Fruit fly (Drosophila melanogaster) whole organism, prepupa: ENCODE results near the gene COX7AL2.

Experiments used
- Blimp-1 ChIP-seq: fragments of 200-800 bp; sonication (Bioruptor generic); optimal IDR thresholded peaks from 3 replicates; lab custom pipeline; 2017; ENCODE audit warnings: missing biosample characterization, missing genetic modification characterization, mild to moderate bottlenecking, moderate library complexity, missing genetic modification reagents
- CG10631 ChIP-seq: fragments of 200-800 bp; sonication (Bioruptor generic); optimal IDR thresholded peaks from 2 replicates; lab custom pipeline; 2016; ENCODE audit warnings: missing biosample characterization, missing genetic modification characterization
- CG10669 ChIP-seq: fragments of 200-800 bp; sonication (Bioruptor generic); optimal IDR thresholded peaks from 3 replicates; lab custom pipeline; 2018; ENCODE audit warnings: missing biosample characterization, mild to moderate bottlenecking, missing genetic modification characterization, moderate library complexity
- CG11294 ChIP-seq: fragments of 200-800 bp; sonication (Bioruptor generic); IDR thresholded peaks from 2 replicates; pipeline ENCODE4 v1.3.6; 2022; ENCODE audit warnings: missing biosample characterization, missing genetic modification characterization
- CG15336 ChIP-seq: fragments of 200-800 bp; sonication (Bioruptor generic); IDR thresholded peaks from 2 replicates; pipeline ENCODE4 v1.3.6; 2022; ENCODE audit warnings: missing biosample characterization, missing genetic modification characterization
- CG16779 ChIP-seq: fragments of 200-800 bp; sonication (Bioruptor generic); optimal IDR thresholded peaks from 3 replicates; lab custom pipeline; 2017; ENCODE audit warnings: missing biosample characterization, mild to moderate bottlenecking, missing genetic modification characterization
- CG3032 ChIP-seq: fragments of 200-800 bp; optimal IDR thresholded peaks from 2 replicates; lab custom pipeline; 2019; ENCODE audit warnings: missing biosample characterization, mild to moderate bottlenecking, missing genetic modification characterization, moderate library complexity
- CG31627 ChIP-seq: fragments of 200-800 bp; sonication (Bioruptor generic); optimal IDR thresholded peaks from 3 replicates; lab custom pipeline; 2016; ENCODE audit warnings: missing biosample characterization, missing genetic modification characterization
- CG32006 ChIP-seq: fragments of 200-800 bp; sonication (Bioruptor generic); optimal IDR thresholded peaks from 3 replicates; lab custom pipeline; 2017; ENCODE audit warnings: missing biosample characterization, mild to moderate bottlenecking, missing genetic modification characterization
- CG34406 ChIP-seq: fragments of 200-800 bp; sonication (Bioruptor generic); optimal IDR thresholded peaks from 3 replicates; lab custom pipeline; 2016; ENCODE audit warnings: missing biosample characterization, missing genetic modification characterization
- CG4318 ChIP-seq: fragments of 200-800 bp; sonication (Bioruptor generic); optimal IDR thresholded peaks from 3 replicates; lab custom pipeline; 2017; ENCODE audit warnings: missing biosample characterization, mild to moderate bottlenecking, missing genetic modification characterization
- CG6163 ChIP-seq: fragments of 200-800 bp; sonication (Bioruptor generic); IDR thresholded peaks from 3 replicates; pipeline ENCODE4 v1.3.6; 2022; ENCODE audit warnings: missing biosample characterization, missing genetic modification characterization
- CG6276 ChIP-seq: fragments of 200-800 bp; sonication (Bioruptor generic); optimal IDR thresholded peaks from 2 replicates; lab custom pipeline; 2017; ENCODE audit warnings: missing biosample characterization, mild to moderate bottlenecking, missing genetic modification characterization
- CG6792 ChIP-seq: fragments of 200-800 bp; sonication (Bioruptor generic); optimal IDR thresholded peaks from 3 replicates; lab custom pipeline; 2016; ENCODE audit warnings: missing biosample characterization, missing genetic modification characterization
- CG6808 ChIP-seq: fragments of 200-800 bp; sonication (Bioruptor generic); optimal IDR thresholded peaks from 3 replicates; lab custom pipeline; 2017; ENCODE audit warnings: missing biosample characterization, missing genetic modification characterization, mild to moderate bottlenecking, moderate library complexity, missing genetic modification reagents
- CG7368 ChIP-seq: fragments of 200-800 bp; sonication (Bioruptor generic); optimal IDR thresholded peaks from 3 replicates; lab custom pipeline; 2016; ENCODE audit warnings: missing biosample characterization, missing genetic modification characterization
- CG8119 ChIP-seq: fragments of 200-800 bp; sonication (Bioruptor generic); IDR thresholded peaks from 3 replicates; pipeline ENCODE4 v1.3.6; 2022; ENCODE audit warnings: missing biosample characterization, missing genetic modification characterization
- CG8319 ChIP-seq: fragments of 200-800 bp; sonication (Bioruptor generic); optimal IDR thresholded peaks from 3 replicates; lab custom pipeline; 2016; ENCODE audit warnings: missing biosample characterization, missing genetic modification characterization
- CG8632 ChIP-seq: fragments of 200-800 bp; sonication (Bioruptor generic); optimal IDR thresholded peaks from 3 replicates; lab custom pipeline; 2016; ENCODE audit warnings: missing biosample characterization, missing genetic modification characterization
- CG9139 ChIP-seq: fragments of 200-800 bp; sonication (Bioruptor generic); optimal IDR thresholded peaks from 3 replicates; lab custom pipeline; 2017; ENCODE audit warnings: missing biosample characterization, mild to moderate bottlenecking, missing genetic modification characterization
- Eip75B ChIP-seq: fragments of 200-800 bp; sonication (Bioruptor generic); optimal IDR thresholded peaks from 3 replicates; lab custom pipeline; 2016; ENCODE audit warnings: missing biosample characterization, missing genetic modification characterization
- Eip78C ChIP-seq: fragments of 200-800 bp; sonication (Bioruptor generic); peaks from one replicate; lab custom pipeline; 2016; ENCODE audit warnings: missing biosample characterization, missing genetic modification characterization
- Ets21C ChIP-seq: fragments of 200-800 bp; sonication (Bioruptor generic); optimal IDR thresholded peaks from 3 replicates; lab custom pipeline; 2016; ENCODE audit warnings: missing biosample characterization, missing genetic modification characterization
- Ets96B ChIP-seq: fragments of 200-800 bp; optimal IDR thresholded peaks from 2 replicates; lab custom pipeline; 2019; ENCODE audit warnings: missing biosample characterization, mild to moderate bottlenecking, missing genetic modification characterization, moderate library complexity
- Hr39 ChIP-seq: fragments of 200-800 bp; sonication (Bioruptor generic); optimal IDR thresholded peaks from 2 replicates; lab custom pipeline; 2016; ENCODE audit warnings: missing biosample characterization, missing genetic modification characterization
- Lpt ChIP-seq: fragments of 200-800 bp; sonication (Bioruptor generic); optimal IDR thresholded peaks from 3 replicates; lab custom pipeline; 2016; ENCODE audit warnings: missing biosample characterization, missing genetic modification characterization
- Met ChIP-seq: fragments of 200-800 bp; sonication (Bioruptor generic); optimal IDR thresholded peaks from 3 replicates; lab custom pipeline; 2016; ENCODE audit warnings: missing biosample characterization, missing genetic modification characterization
- OdsH ChIP-seq: fragments of 200-800 bp; sonication (Bioruptor generic); optimal IDR thresholded peaks from 3 replicates; lab custom pipeline; 2016; ENCODE audit warnings: missing biosample characterization, missing genetic modification characterization
- Smox ChIP-seq: fragments of 200-800 bp; sonication (Bioruptor generic); optimal IDR thresholded peaks from 3 replicates; lab custom pipeline; 2016; ENCODE audit warnings: missing biosample characterization, missing genetic modification characterization
- Sox102F ChIP-seq: fragments of 200-800 bp; sonication (Bioruptor generic); optimal IDR thresholded peaks from 2 replicates; lab custom pipeline; 2016; ENCODE audit warnings: missing biosample characterization, mild to moderate bottlenecking, missing genetic modification characterization
- Sox14 ChIP-seq: fragments of 200-800 bp; sonication (Bioruptor generic); optimal IDR thresholded peaks from 3 replicates; lab custom pipeline; 2016; ENCODE audit warnings: missing biosample characterization, missing genetic modification characterization
- Sox15 ChIP-seq: fragments of 200-800 bp; sonication (Bioruptor generic); optimal IDR thresholded peaks from 3 replicates; lab custom pipeline; 2016; ENCODE audit warnings: missing biosample characterization, missing genetic modification characterization
- achi ChIP-seq: fragments of 200-800 bp; sonication (Bioruptor generic); optimal IDR thresholded peaks from 3 replicates; lab custom pipeline; 2016; ENCODE audit warnings: missing biosample characterization, missing genetic modification characterization
- acj6 ChIP-seq: fragments of 200-800 bp; sonication (Bioruptor generic); optimal IDR thresholded peaks from 3 replicates; lab custom pipeline; 2016; ENCODE audit warnings: missing biosample characterization, missing genetic modification characterization
- dsx ChIP-seq: fragments of 200-800 bp; optimal IDR thresholded peaks from 3 replicates; lab custom pipeline; 2019; ENCODE audit warnings: missing biosample characterization, mild to moderate bottlenecking, missing genetic modification characterization, moderate library complexity; ENCODE audit not compliant: poor library complexity, severe bottlenecking
- eg ChIP-seq: fragments of 200-800 bp; sonication (Bioruptor generic); IDR thresholded peaks from 3 replicates; pipeline ENCODE4 v1.3.6; 2022; ENCODE audit warnings: missing biosample characterization, missing genetic modification characterization
- esn ChIP-seq: fragments of 200-800 bp; sonication (Bioruptor generic); optimal IDR thresholded peaks from 2 replicates; lab custom pipeline; 2016; ENCODE audit warnings: missing biosample characterization, mild to moderate bottlenecking, missing genetic modification characterization, moderate library complexity
- fd59A ChIP-seq: fragments of 200-800 bp; sonication (Bioruptor generic); optimal IDR thresholded peaks from 2 replicates; lab custom pipeline; 2017; ENCODE audit warnings: missing biosample characterization, mild to moderate bottlenecking, missing genetic modification characterization, missing genetic modification reagents
- fkh ChIP-seq: fragments of 200-800 bp; sonication (Bioruptor generic); optimal IDR thresholded peaks from 3 replicates; lab custom pipeline; 2017; ENCODE audit warnings: missing biosample characterization, mild to moderate bottlenecking, missing genetic modification characterization, moderate library complexity
- lz ChIP-seq: fragments of 200-800 bp; sonication (Bioruptor generic); optimal IDR thresholded peaks from 3 replicates; lab custom pipeline; 2016; ENCODE audit warnings: missing biosample characterization, missing genetic modification characterization
- spab ChIP-seq: fragments of 200-800 bp; sonication (Bioruptor generic); optimal IDR thresholded peaks from 2 replicates; lab custom pipeline; 2017; ENCODE audit warnings: missing biosample characterization, mild to moderate bottlenecking, missing genetic modification characterization, missing genetic modification reagents
- ss ChIP-seq, 2 experiments: fragments of 200-800 bp; sonication (Bioruptor generic); optimal IDR thresholded peaks; 2 replicates in 1 of 2; 3 replicates in 1 of 2; lab custom pipeline; 2017 to 2018; ENCODE audit warnings: mild to moderate bottlenecking in 2 of 2, missing biosample characterization in 2 of 2, missing genetic modification characterization in 2 of 2, moderate library complexity in 1 of 2
- svp ChIP-seq: fragments of 200-800 bp; sonication (Bioruptor generic); peaks from one replicate; lab custom pipeline; 2016; ENCODE audit warnings: missing biosample characterization, missing genetic modification characterization
- topi ChIP-seq: fragments of 200-800 bp; sonication (Bioruptor generic); optimal IDR thresholded peaks from 3 replicates; lab custom pipeline; 2016; ENCODE audit warnings: missing biosample characterization, missing genetic modification characterization
- vri ChIP-seq: fragments of 200-800 bp; sonication (Bioruptor generic); optimal IDR thresholded peaks from 3 replicates; lab custom pipeline; 2016; ENCODE audit warnings: missing biosample characterization, mild to moderate bottlenecking, missing genetic modification characterization

COX7AL2 gene

dm6 chr2L:2182735-2183340, 14.9 kb downstream of the COX7AL2 start (continued):
- peak; percentile 80 for TF ChIP-seq Sox14 (GFP tag; lab: Kevin White, UChicago)
- no peak for TF ChIP-seq Blimp-1 (GFP tag; lab: Kevin White, UChicago)
- TF ChIP-seq CG7368 (GFP tag; lab: Kevin White, UChicago) = peak; percentile 59
- no peak for TF ChIP-seq Sox102F (GFP tag; lab: Kevin White, UChicago)
- TF ChIP-seq CG32006 (GFP tag; lab: Kevin White, UChicago) = peak; percentile 57
- no peak for TF ChIP-seq CG8319 (GFP tag; lab: Kevin White, UChicago)
- no peak for TF ChIP-seq svp (GFP tag; lab: Kevin White, UChicago)
- TF ChIP-seq Eip75B (GFP tag; lab: Kevin White, UChicago) = peak; percentile 75
- no peak for TF ChIP-seq Hr39 (GFP tag; lab: Kevin White, UChicago)
- TF ChIP-seq spab (GFP tag; lab: Kevin White, UChicago) = peak; percentile 84
- TF ChIP-seq CG6276 (GFP tag; lab: Kevin White, UChicago) = peak; percentile 31
- TF ChIP-seq Met (GFP tag; lab: Kevin White, UChicago) = no peak
- peak; percentile 48; the same call in 2 of the 3 replicates for TF ChIP-seq eg (GFP tag; lab: Robert Waterston, UW)
- peak; percentile 42 for TF ChIP-seq CG6792 (GFP tag; lab: Kevin White, UChicago)
- TF ChIP-seq esn (GFP tag; lab: Kevin White, UChicago) = no peak
- TF ChIP-seq CG11294 (GFP tag; lab: Robert Waterston, UW) = peak; percentile 34; the same call in 1 of the 2 replicates
- TF ChIP-seq vri = no peak
- peak; percentile 32 for TF ChIP-seq CG8632 (GFP tag; lab: Kevin White, UChicago)
- peak; percentile 78 for TF ChIP-seq fd59A (GFP tag; lab: Kevin White, UChicago)
- TF ChIP-seq OdsH = peak; percentile 66
- peak; percentile 86 for TF ChIP-seq Eip78C (GFP tag; lab: Kevin White, UChicago)
- no peak for TF ChIP-seq topi (GFP tag; lab: Kevin White, UChicago)
- TF ChIP-seq acj6 (GFP tag; lab: Kevin White, UChicago) = peak; percentile 59
- no peak for TF ChIP-seq CG4318 (GFP tag; lab: Kevin White, UChicago)

- TF ChIP-seq acj6 (GFP tag; lab: Kevin White, UChicago) (no peak), eg (GFP tag; lab: Robert Waterston, UW) (no peak), Lpt (GFP tag; lab: Kevin White, UChicago) (no peak), achi (GFP tag; lab: Kevin White, UChicago) (no peak), svp (GFP tag; lab: Kevin White, UChicago) (peak; percentile 69), CG6792 (GFP tag; lab: Kevin White, UChicago) (peak; percentile 4), CG8632 (GFP tag; lab: Kevin White, UChicago) (no peak), CG15336 (no peak), CG3032 (tag; lab: Kevin White, UChicago) (no peak), CG6276 (GFP tag; lab: Kevin White, UChicago) (no peak), fkh (GFP tag; lab: Kevin White, UChicago) (no peak), CG10669 (GFP tag; lab: Kevin White, UChicago) (no peak), Ets21C (GFP tag; lab: Kevin White, UChicago) (peak; percentile 11), vri (peak; percentile 20), Hr39 (GFP tag; lab: Kevin White, UChicago) (peak; percentile 8), CG6808 (GFP tag; lab: Kevin White, UChicago) (no peak), Sox15 (GFP tag; lab: Kevin White, UChicago) (no peak), CG11294 (GFP tag; lab: Robert Waterston, UW) (no peak), fd59A (GFP tag; lab: Kevin White, UChicago) (no peak), CG10631 (GFP tag; lab: Kevin White, UChicago) (no peak), CG34406 (GFP tag; lab: Kevin White, UChicago) (no peak), Blimp-1 (GFP tag; lab: Kevin White, UChicago) (no peak), CG9139 (GFP tag; lab: Kevin White, UChicago) (no peak), ss (GFP tag; optimal IDR thresholded peaks at IDR 0.05; lab: Kevin White, UChicago) (peak in 1 of 2 experiments; percentile 60), lz (GFP tag; lab: Kevin White, UChicago) (peak; percentile 6), Eip78C (GFP tag; lab: Kevin White, UChicago) (peak; percentile 41), CG16779 (no peak), CG6163 (GFP tag; lab: Robert Waterston, UW) (no peak), esn (GFP tag; lab: Kevin White, UChicago) (peak; percentile 48), dsx (GFP tag; lab: Kevin White, UChicago) (no peak), CG4318 (GFP tag; lab: Kevin White, UChicago) (no peak), Sox102F (GFP tag; lab: Kevin White, UChicago) (no peak), Smox (GFP tag; lab: Kevin White, UChicago) (peak; percentile 11), Ets96B (no peak), CG31627 (peak; percentile 21), Sox14 (GFP tag; lab: Kevin White, UChicago) (no peak), CG8119 (GFP tag; lab: Robert Waterston, UW) (no peak), Met (GFP tag; lab: Kevin White, UChicago) (peak; percentile 6)
Observed at dm6 chr2L:2181971-2182643, 15.6 kb downstream of the COX7AL2 start.
